Fruit fly (Drosophila melanogaster) whole organism, prepupa: ENCODE results near the gene CG4653.
A peak's percentile ranks its signal among the peaks of the same experiment; 100 is the strongest.

ENCODE experiments used
- Blimp-1 ChIP-seq: fragments of 200-800 bp; sonication (Bioruptor generic); optimal IDR thresholded peaks from 3 replicates; lab custom pipeline; 2017; ENCODE audit warnings: missing biosample characterization, missing genetic modification characterization, mild to moderate bottlenecking, moderate library complexity, missing genetic modification reagents
- CG10631 ChIP-seq: fragments of 200-800 bp; sonication (Bioruptor generic); optimal IDR thresholded peaks from 2 replicates; lab custom pipeline; 2016; ENCODE audit warnings: missing biosample characterization, missing genetic modification characterization
- CG10669 ChIP-seq: fragments of 200-800 bp; sonication (Bioruptor generic); optimal IDR thresholded peaks from 3 replicates; lab custom pipeline; 2018; ENCODE audit warnings: missing biosample characterization, mild to moderate bottlenecking, missing genetic modification characterization, moderate library complexity
- CG11294 ChIP-seq: fragments of 200-800 bp; sonication (Bioruptor generic); IDR thresholded peaks from 2 replicates; pipeline ENCODE4 v1.3.6; 2022; ENCODE audit warnings: missing biosample characterization, missing genetic modification characterization
- CG11762 ChIP-seq: fragments of 200-800 bp; sonication (Bioruptor generic); optimal IDR thresholded peaks from 3 replicates; lab custom pipeline; 2016; ENCODE audit warnings: missing biosample characterization, missing genetic modification characterization; ENCODE audit not compliant: insufficient read depth
- CG11902 ChIP-seq: fragments of 200-800 bp; sonication (Bioruptor generic); optimal IDR thresholded peaks from 3 replicates; lab custom pipeline; 2016; ENCODE audit warnings: missing biosample characterization, missing genetic modification characterization
- CG15336 ChIP-seq: fragments of 200-800 bp; sonication (Bioruptor generic); IDR thresholded peaks from 2 replicates; pipeline ENCODE4 v1.3.6; 2022; ENCODE audit warnings: missing biosample characterization, missing genetic modification characterization
- CG1621 ChIP-seq: fragments of 200-800 bp; sonication (Bioruptor generic); optimal IDR thresholded peaks from 3 replicates; lab custom pipeline; 2018; ENCODE audit warnings: missing biosample characterization, mild to moderate bottlenecking, missing genetic modification characterization
- CG16779 ChIP-seq: fragments of 200-800 bp; sonication (Bioruptor generic); optimal IDR thresholded peaks from 3 replicates; lab custom pipeline; 2017; ENCODE audit warnings: missing biosample characterization, mild to moderate bottlenecking, missing genetic modification characterization
- CG3032 ChIP-seq: fragments of 200-800 bp; optimal IDR thresholded peaks from 2 replicates; lab custom pipeline; 2019; ENCODE audit warnings: missing biosample characterization, mild to moderate bottlenecking, missing genetic modification characterization, moderate library complexity
- CG32006 ChIP-seq: fragments of 200-800 bp; sonication (Bioruptor generic); optimal IDR thresholded peaks from 3 replicates; lab custom pipeline; 2017; ENCODE audit warnings: missing biosample characterization, mild to moderate bottlenecking, missing genetic modification characterization
- CG34406 ChIP-seq: fragments of 200-800 bp; sonication (Bioruptor generic); optimal IDR thresholded peaks from 3 replicates; lab custom pipeline; 2016; ENCODE audit warnings: missing biosample characterization, missing genetic modification characterization
- CG3919 ChIP-seq: fragments of 200-800 bp; sonication (Bioruptor generic); optimal IDR thresholded peaks from 3 replicates; lab custom pipeline; 2016; ENCODE audit warnings: missing biosample characterization, missing genetic modification characterization
- CG4318 ChIP-seq: fragments of 200-800 bp; sonication (Bioruptor generic); optimal IDR thresholded peaks from 3 replicates; lab custom pipeline; 2017; ENCODE audit warnings: missing biosample characterization, mild to moderate bottlenecking, missing genetic modification characterization
- CG6163 ChIP-seq: fragments of 200-800 bp; sonication (Bioruptor generic); IDR thresholded peaks from 3 replicates; pipeline ENCODE4 v1.3.6; 2022; ENCODE audit warnings: missing biosample characterization, missing genetic modification characterization
- CG6792 ChIP-seq: fragments of 200-800 bp; sonication (Bioruptor generic); optimal IDR thresholded peaks from 3 replicates; lab custom pipeline; 2016; ENCODE audit warnings: missing biosample characterization, missing genetic modification characterization
- CG6808 ChIP-seq: fragments of 200-800 bp; sonication (Bioruptor generic); optimal IDR thresholded peaks from 3 replicates; lab custom pipeline; 2017; ENCODE audit warnings: missing biosample characterization, missing genetic modification characterization, mild to moderate bottlenecking, moderate library complexity, missing genetic modification reagents
- CG6854 ChIP-seq: fragments of 200-800 bp; sonication (Bioruptor generic); optimal IDR thresholded peaks from 2 replicates; lab custom pipeline; 2017; ENCODE audit warnings: missing biosample characterization, mild to moderate bottlenecking, missing genetic modification characterization
- CG7368 ChIP-seq: fragments of 200-800 bp; sonication (Bioruptor generic); optimal IDR thresholded peaks from 3 replicates; lab custom pipeline; 2016; ENCODE audit warnings: missing biosample characterization, missing genetic modification characterization
- CG8119 ChIP-seq: fragments of 200-800 bp; sonication (Bioruptor generic); IDR thresholded peaks from 3 replicates; pipeline ENCODE4 v1.3.6; 2022; ENCODE audit warnings: missing biosample characterization, missing genetic modification characterization
- CG8632 ChIP-seq: fragments of 200-800 bp; sonication (Bioruptor generic); optimal IDR thresholded peaks from 3 replicates; lab custom pipeline; 2016; ENCODE audit warnings: missing biosample characterization, missing genetic modification characterization
- CG9139 ChIP-seq: fragments of 200-800 bp; sonication (Bioruptor generic); optimal IDR thresholded peaks from 3 replicates; lab custom pipeline; 2017; ENCODE audit warnings: missing biosample characterization, mild to moderate bottlenecking, missing genetic modification characterization
- Eip75B ChIP-seq: fragments of 200-800 bp; sonication (Bioruptor generic); optimal IDR thresholded peaks from 3 replicates; lab custom pipeline; 2016; ENCODE audit warnings: missing biosample characterization, missing genetic modification characterization
- Eip78C ChIP-seq: fragments of 200-800 bp; sonication (Bioruptor generic); peaks from one replicate; lab custom pipeline; 2016; ENCODE audit warnings: missing biosample characterization, missing genetic modification characterization
- Eip93F ChIP-seq: fragments of 200-800 bp; sonication (Bioruptor generic); optimal IDR thresholded peaks from 2 replicates; lab custom pipeline; 2016; ENCODE audit warnings: missing biosample characterization, mild to moderate bottlenecking, missing genetic modification characterization
- Ets96B ChIP-seq: fragments of 200-800 bp; optimal IDR thresholded peaks from 2 replicates; lab custom pipeline; 2019; ENCODE audit warnings: missing biosample characterization, mild to moderate bottlenecking, missing genetic modification characterization, moderate library complexity
- Gug ChIP-seq: fragments of 200-800 bp; sonication (Bioruptor generic); IDR thresholded peaks from 2 replicates; pipeline ENCODE4 v1.3.6; 2022; ENCODE audit warnings: missing biosample characterization, missing genetic modification characterization
- Hr39 ChIP-seq: fragments of 200-800 bp; sonication (Bioruptor generic); optimal IDR thresholded peaks from 2 replicates; lab custom pipeline; 2016; ENCODE audit warnings: missing biosample characterization, missing genetic modification characterization
- Hr4 ChIP-seq: fragments of 200-800 bp; sonication (Bioruptor generic); optimal IDR thresholded peaks from 3 replicates; lab custom pipeline; 2016; ENCODE audit warnings: missing biosample characterization, missing genetic modification characterization
- Lpt ChIP-seq: fragments of 200-800 bp; sonication (Bioruptor generic); optimal IDR thresholded peaks from 3 replicates; lab custom pipeline; 2016; ENCODE audit warnings: missing biosample characterization, missing genetic modification characterization
- Met ChIP-seq: fragments of 200-800 bp; sonication (Bioruptor generic); optimal IDR thresholded peaks from 3 replicates; lab custom pipeline; 2016; ENCODE audit warnings: missing biosample characterization, missing genetic modification characterization
- OdsH ChIP-seq: fragments of 200-800 bp; sonication (Bioruptor generic); optimal IDR thresholded peaks from 3 replicates; lab custom pipeline; 2016; ENCODE audit warnings: missing biosample characterization, missing genetic modification characterization
- Smox ChIP-seq: fragments of 200-800 bp; sonication (Bioruptor generic); optimal IDR thresholded peaks from 3 replicates; lab custom pipeline; 2016; ENCODE audit warnings: missing biosample characterization, missing genetic modification characterization
- Sox14 ChIP-seq: fragments of 200-800 bp; sonication (Bioruptor generic); optimal IDR thresholded peaks from 3 replicates; lab custom pipeline; 2016; ENCODE audit warnings: missing biosample characterization, missing genetic modification characterization
- Sox15 ChIP-seq: fragments of 200-800 bp; sonication (Bioruptor generic); optimal IDR thresholded peaks from 3 replicates; lab custom pipeline; 2016; ENCODE audit warnings: missing biosample characterization, missing genetic modification characterization
- acj6 ChIP-seq: fragments of 200-800 bp; sonication (Bioruptor generic); optimal IDR thresholded peaks from 3 replicates; lab custom pipeline; 2016; ENCODE audit warnings: missing biosample characterization, missing genetic modification characterization
- cyc ChIP-seq: fragments of 200-800 bp; sonication (Bioruptor generic); optimal IDR thresholded peaks from 3 replicates; lab custom pipeline; 2016; ENCODE audit warnings: missing biosample characterization, missing genetic modification characterization
- dac ChIP-seq: fragments of 200-800 bp; sonication (Bioruptor generic); optimal IDR thresholded peaks from 2 replicates; lab custom pipeline; 2017; ENCODE audit warnings: missing biosample characterization, mild to moderate bottlenecking, missing genetic modification characterization
- dsx ChIP-seq: fragments of 200-800 bp; optimal IDR thresholded peaks from 3 replicates; lab custom pipeline; 2019; ENCODE audit warnings: missing biosample characterization, mild to moderate bottlenecking, missing genetic modification characterization, moderate library complexity; ENCODE audit not compliant: poor library complexity, severe bottlenecking
- eg ChIP-seq: fragments of 200-800 bp; sonication (Bioruptor generic); IDR thresholded peaks from 3 replicates; pipeline ENCODE4 v1.3.6; 2022; ENCODE audit warnings: missing biosample characterization, missing genetic modification characterization
- fd59A ChIP-seq: fragments of 200-800 bp; sonication (Bioruptor generic); optimal IDR thresholded peaks from 2 replicates; lab custom pipeline; 2017; ENCODE audit warnings: missing biosample characterization, mild to moderate bottlenecking, missing genetic modification characterization, missing genetic modification reagents
- fkh ChIP-seq: fragments of 200-800 bp; sonication (Bioruptor generic); optimal IDR thresholded peaks from 3 replicates; lab custom pipeline; 2017; ENCODE audit warnings: missing biosample characterization, mild to moderate bottlenecking, missing genetic modification characterization, moderate library complexity
- net ChIP-seq: fragments of 200-800 bp; sonication (Bioruptor generic); optimal IDR thresholded peaks from 3 replicates; lab custom pipeline; 2016; ENCODE audit warnings: missing biosample characterization, missing genetic modification characterization
- salr ChIP-seq, 2 experiments: fragments of 200-800 bp; sonication (Bioruptor generic); optimal IDR thresholded peaks; 3 replicates each; lab custom pipeline; 2016 to 2018; ENCODE audit warnings: missing biosample characterization in 2 of 2, missing genetic modification characterization in 2 of 2, mild to moderate bottlenecking in 1 of 2
- spab ChIP-seq: fragments of 200-800 bp; sonication (Bioruptor generic); optimal IDR thresholded peaks from 2 replicates; lab custom pipeline; 2017; ENCODE audit warnings: missing biosample characterization, mild to moderate bottlenecking, missing genetic modification characterization, missing genetic modification reagents
- ss ChIP-seq, 2 experiments: fragments of 200-800 bp; sonication (Bioruptor generic); optimal IDR thresholded peaks; 2 replicates in 1 of 2; 3 replicates in 1 of 2; lab custom pipeline; 2017 to 2018; ENCODE audit warnings: mild to moderate bottlenecking in 2 of 2, missing biosample characterization in 2 of 2, missing genetic modification characterization in 2 of 2, moderate library complexity in 1 of 2
- svp ChIP-seq: fragments of 200-800 bp; sonication (Bioruptor generic); peaks from one replicate; lab custom pipeline; 2016; ENCODE audit warnings: missing biosample characterization, missing genetic modification characterization
- topi ChIP-seq: fragments of 200-800 bp; sonication (Bioruptor generic); optimal IDR thresholded peaks from 3 replicates; lab custom pipeline; 2016; ENCODE audit warnings: missing biosample characterization, missing genetic modification characterization
- vri ChIP-seq: fragments of 200-800 bp; sonication (Bioruptor generic); optimal IDR thresholded peaks from 3 replicates; lab custom pipeline; 2016; ENCODE audit warnings: missing biosample characterization, mild to moderate bottlenecking, missing genetic modification characterization

The CG4653 gene

DNA sequence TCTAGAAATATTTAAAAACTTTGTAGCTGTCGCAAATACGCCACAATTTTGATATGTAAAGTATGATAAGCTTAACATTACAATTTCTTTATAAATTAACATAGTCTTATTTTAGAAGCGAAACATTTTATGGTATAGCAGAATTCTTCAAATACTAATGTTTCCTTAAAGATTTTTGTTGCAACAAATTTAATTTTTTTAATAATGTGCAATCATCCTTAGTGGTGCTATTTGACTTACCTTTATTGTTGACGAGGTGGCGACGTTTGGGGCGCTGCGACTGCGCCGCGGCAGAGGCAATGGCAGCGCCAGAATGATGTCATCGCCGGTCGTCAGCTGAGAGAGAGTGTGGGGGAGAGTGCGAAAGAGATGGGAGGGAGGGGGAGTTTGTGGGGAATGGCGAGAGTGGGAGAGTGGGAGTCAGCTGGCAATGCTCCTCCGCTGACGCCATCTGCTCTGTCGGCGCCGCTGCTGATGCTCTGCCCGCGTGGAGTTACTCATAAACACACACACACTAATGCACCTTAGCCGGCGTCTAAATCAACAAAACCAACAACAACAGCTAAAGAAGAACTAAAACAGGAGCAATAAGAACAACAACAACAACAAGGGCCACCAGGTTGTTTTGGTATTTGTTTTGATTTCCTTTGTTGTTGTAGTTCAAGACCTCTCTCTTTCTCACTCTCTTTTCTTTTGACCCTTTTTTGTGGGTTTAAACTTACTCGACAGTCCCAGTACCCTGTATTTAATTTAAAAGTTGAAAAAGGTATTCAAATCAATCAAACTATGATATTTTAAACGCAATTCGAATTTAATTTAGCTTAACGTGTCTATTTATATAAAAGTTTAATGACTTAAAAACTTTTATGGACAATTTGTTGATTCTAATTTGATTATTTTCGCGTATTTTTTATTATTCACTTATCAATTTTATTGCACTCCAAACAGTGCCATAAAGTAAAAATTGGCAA is 19.6 kb downstream of the CG4653 start:
- TF ChIP-seq CG4318 (GFP tag; lab: Kevin White, UChicago) (peak; percentile 68), CG8119 (GFP tag; lab: Robert Waterston, UW) (peak; percentile 85), CG6854 (GFP tag; lab: Kevin White, UChicago) (peak; percentile 4), Sox14 (GFP tag; lab: Kevin White, UChicago) (peak; percentile 59), CG3919 (peak; percentile 45), CG34406 (GFP tag; lab: Kevin White, UChicago) (peak; percentile 47), CG32006 (GFP tag; lab: Kevin White, UChicago) (peak; percentile 82), fd59A (peak; percentile 20), CG11294 (peak; percentile 60; the same call in 1 of the 2 replicates), CG15336 (GFP tag; lab: Robert Waterston, UW) (peak; percentile 83), CG3032 (tag; lab: Kevin White, UChicago) (peak; percentile 67), eg (peak; percentile 72), dac (GFP tag; lab: Kevin White, UChicago) (peak; percentile 55), Hr39 (GFP tag; lab: Kevin White, UChicago) (peak; percentile 69), svp (GFP tag; lab: Kevin White, UChicago) (peak; percentile 72), CG11762 (GFP tag; lab: Kevin White, UChicago) (no peak), salr (GFP tag; optimal IDR thresholded peaks at IDR 0.05; lab: Kevin White, UChicago) (peak; percentile 36 to 56), CG7368 (GFP tag; lab: Kevin White, UChicago) (no peak), vri (peak; percentile 84), Hr4 (GFP tag; lab: Kevin White, UChicago) (peak; percentile 74), acj6 (GFP tag; lab: Kevin White, UChicago) (peak; percentile 65), Lpt (GFP tag; lab: Kevin White, UChicago) (peak; percentile 5), Met (GFP tag; lab: Kevin White, UChicago) (peak; percentile 48), fkh (GFP tag; lab: Kevin White, UChicago) (peak; percentile 26), ss (GFP tag; optimal IDR thresholded peaks at IDR 0.05; lab: Kevin White, UChicago) (peak; percentile 73 to 78), CG10631 (GFP tag; lab: Kevin White, UChicago) (peak; percentile 56), dsx (GFP tag; lab: Kevin White, UChicago) (no peak), Ets96B (tag; lab: Kevin White, UChicago) (peak; percentile 67), Eip78C (GFP tag; lab: Kevin White, UChicago) (peak; percentile 84), OdsH (peak; percentile 70), CG1621 (tag; lab: Kevin White, UChicago) (peak; percentile 69), net (GFP tag; lab: Kevin White, UChicago) (peak; percentile 69), CG6808 (peak; percentile 83), Blimp-1 (GFP tag; lab: Kevin White, UChicago) (peak; percentile 16), CG11902 (GFP tag; lab: Kevin White, UChicago) (no peak), Smox (GFP tag; lab: Kevin White, UChicago) (peak; percentile 75), spab (peak; percentile 59), Eip93F (GFP tag; lab: Kevin White, UChicago) (no peak), Gug (GFP tag; lab: Robert Waterston, UW) (peak; percentile 42), CG9139 (GFP tag; lab: Kevin White, UChicago) (peak; percentile 87), CG6792 (GFP tag; lab: Kevin White, UChicago) (peak; percentile 67), cyc (GFP tag; lab: Kevin White, UChicago) (peak; percentile 50), CG6163 (GFP tag; lab: Robert Waterston, UW) (peak; percentile 57; the same call in 2 of the 3 replicates), CG16779 (tag; lab: Kevin White, UChicago) (no peak), topi (peak; percentile 73), CG8632 (peak; percentile 66), Sox15 (GFP tag; lab: Kevin White, UChicago) (peak; percentile 34), CG10669 (peak; percentile 38), Eip75B (GFP tag; lab: Kevin White, UChicago) (peak; percentile 27)
